Fruit fly (Drosophila melanogaster): ENCODE results near the gene jigr1.
A peak's percentile ranks its signal among the peaks of the same experiment; 100 is the strongest.

The jigr1 gene

dm6 chr3R:25646882-25647518 is 9.4 kb downstream of the jigr1 start (continued):
- TF ChIP-seq ftz-f1 (GFP tag; optimal IDR thresholded peaks at IDR 0.05) (peak; percentile 81), CG14965 (GFP tag; optimal IDR thresholded peaks at IDR 0.05; ENCODE audit: borderline replicate concordance) (peak; percentile 81), wor (GFP tag; IDR thresholded peaks at IDR 0.05) (peak; percentile 81; the same call in 1 of the 2 replicates), CG33213 (GFP tag; optimal IDR thresholded peaks at IDR 0.05) (peak; percentile 92), Dref (GFP tag; IDR thresholded peaks at IDR 0.05) (peak; percentile 47), CG14050 (GFP tag; IDR thresholded peaks at IDR 0.05) (peak; percentile 80), nom (GFP tag; optimal IDR thresholded peaks at IDR 0.05) (peak; percentile 27), Hr39 (optimal IDR thresholded peaks at IDR 0.05) (no peak), CG7963 (GFP tag; IDR thresholded peaks at IDR 0.05; ENCODE audit: partially characterized antibody) (peak; percentile 63; the same call in 2 of the 3 replicates), gro (GFP tag; optimal IDR thresholded peaks at IDR 0.05) (peak; percentile 94), Taf1 (GFP tag; IDR thresholded peaks at IDR 0.05) (peak; percentile 75; the same call in 1 of the 2 replicates), sd (tag; optimal IDR thresholded peaks at IDR 0.05) (peak; percentile 77), ab (GFP tag; optimal IDR thresholded peaks at IDR 0.05) (peak; percentile 72), ERR (GFP tag; optimal IDR thresholded peaks at IDR 0.05) (peak; percentile 93), CG30431 (GFP tag; optimal IDR thresholded peaks at IDR 0.05) (peak; percentile 89), shn (GFP tag; optimal IDR thresholded peaks at IDR 0.05) (peak; percentile 98), scrt (GFP tag; optimal IDR thresholded peaks at IDR 0.05) (peak; percentile 80), CG10543 (GFP tag; optimal IDR thresholded peaks at IDR 0.05) (peak; percentile 96), CG12942 (GFP tag; optimal IDR thresholded peaks at IDR 0.05) (peak; percentile 92), tup (GFP tag; optimal IDR thresholded peaks at IDR 0.05) (peak; percentile 68), ATbp (GFP tag; optimal IDR thresholded peaks at IDR 0.05) (peak; percentile 73), ash1 (GFP tag; optimal IDR thresholded peaks at IDR 0.05) (peak; percentile 63), CG2199 (GFP tag; IDR thresholded peaks at IDR 0.05) (no peak), Stat92E (GFP tag; optimal IDR thresholded peaks at IDR 0.05) (peak in 1 of 3 experiments; percentile 89), CG16863 (GFP tag; optimal IDR thresholded peaks at IDR 0.05) (peak; percentile 97), CG8944 (GFP tag; optimal IDR thresholded peaks at IDR 0.05) (peak; percentile 96), GATAe (GFP tag; conservative IDR thresholded peaks at IDR 0.05) (peak; percentile 50; the same call in 1 of the 2 replicates), CG6791 (GFP tag; IDR thresholded peaks at IDR 0.05; ENCODE audit: partially characterized antibody) (peak; percentile 68; the same call in 1 of the 3 replicates), Trl (optimal IDR thresholded peaks at IDR 0.05) (peak; percentile 51 to 70), Trl (GFP tag; optimal IDR thresholded peaks at IDR 0.05) (peak; percentile 97), Hand (GFP tag; optimal IDR thresholded peaks at IDR 0.05) (peak; percentile 85), NfI (GFP tag; optimal IDR thresholded peaks at IDR 0.05) (peak; percentile 93), wek (GFP tag; optimal IDR thresholded peaks at IDR 0.05) (peak; percentile 74), HLH54F (GFP tag; optimal IDR thresholded peaks at IDR 0.05) (peak; percentile 98), stc (GFP tag; IDR thresholded peaks at IDR 0.05) (peak; percentile 76), CG8765 (GFP tag; IDR thresholded peaks at IDR 0.05) (peak; percentile 83), mld (GFP tag; IDR thresholded peaks at IDR 0.05; ENCODE audit: partially characterized antibody) (peak; percentile 65; the same call in 1 of the 3 replicates), Tbp (GFP tag; optimal IDR thresholded peaks at IDR 0.05) (no peak), danr (GFP tag; IDR thresholded peaks at IDR 0.05) (peak; percentile 87), ems (GFP tag; optimal IDR thresholded peaks at IDR 0.05) (peak; percentile 93), HLH3B (GFP tag; IDR thresholded peaks at IDR 0.05) (peak; percentile 85), CrebB (tag; optimal IDR thresholded peaks at IDR 0.05) (peak; percentile 91), toy (GFP tag; IDR thresholded peaks at IDR 0.05) (peak; percentile 73), ara (GFP tag; IDR thresholded peaks at IDR 0.05) (peak; percentile 85), MBD-R2 (GFP tag; IDR thresholded peaks at IDR 0.05) (peak; percentile 84), Hmx (GFP tag; optimal IDR thresholded peaks at IDR 0.05) (peak; percentile 89), CkIIα-i1 (GFP tag; IDR thresholded peaks at IDR 0.05) (0 out of 2 replicates have a peak, but pooled peaks have one; percentile 21), CG12769 (tag; optimal IDR thresholded peaks at IDR 0.05) (peak; percentile 95), Fer2 (tag; optimal IDR thresholded peaks at IDR 0.05) (peak; percentile 88), TFAM (GFP tag; optimal IDR thresholded peaks at IDR 0.05) (peak; percentile 74)
